Fruit fly (Drosophila melanogaster) whole organism, embryonic: ENCODE measurements around the gene CG11598.
A peak's percentile ranks its signal among the peaks of the same experiment; 100 is the strongest.

Source experiments
- Abd-B ChIP-seq: fragments of 200-800 bp; sonication (Bioruptor generic); optimal IDR thresholded peaks from 2 replicates; lab custom pipeline; 2018; ENCODE audit warnings: missing biosample characterization, mild to moderate bottlenecking, missing genetic modification characterization, moderate library complexity
- CG13296 ChIP-seq: fragments of 200-800 bp; sonication (Bioruptor generic); optimal IDR thresholded peaks from 3 replicates; lab custom pipeline; 2018; ENCODE audit warnings: missing biosample characterization, mild to moderate bottlenecking, missing genetic modification characterization
- CG16813 ChIP-seq: fragments of 200-800 bp; sonication (Bioruptor generic); IDR thresholded peaks from 3 replicates; pipeline ENCODE4 v1.3.6; 2022; ENCODE audit warnings: missing biosample characterization, missing genetic modification characterization; ENCODE audit not compliant: partially characterized antibody
- CG17359 ChIP-seq: fragments of 200-800 bp; sonication (Bioruptor generic); optimal IDR thresholded peaks from 3 replicates; lab custom pipeline; 2018; ENCODE audit warnings: missing biosample characterization, mild to moderate bottlenecking, missing genetic modification characterization, moderate library complexity
- CG17612 ChIP-seq: fragments of 200-800 bp; sonication (Bioruptor generic); IDR thresholded peaks from 2 replicates; pipeline ENCODE4 v1.3.6; 2022; ENCODE audit warnings: missing biosample characterization, missing genetic modification characterization
- CG1832 ChIP-seq: fragments of 200-800 bp; sonication (Bioruptor generic); optimal IDR thresholded peaks from 2 replicates; lab custom pipeline; 2017; ENCODE audit warnings: missing biosample characterization, mild to moderate bottlenecking, missing genetic modification characterization, inconsistent platforms
- CG18619 ChIP-seq: fragments of 200-800 bp; sonication (Bioruptor generic); optimal IDR thresholded peaks from 3 replicates; lab custom pipeline; 2017; ENCODE audit warnings: missing biosample characterization, mild to moderate bottlenecking, missing genetic modification characterization
- CG2116 ChIP-seq: fragments of 200-800 bp; sonication (Bioruptor generic); optimal IDR thresholded peaks from 3 replicates; lab custom pipeline; 2018; ENCODE audit warnings: missing biosample characterization, mild to moderate bottlenecking, missing genetic modification characterization
- CG2678 ChIP-seq: fragments of 200-800 bp; sonication (Bioruptor generic); optimal IDR thresholded peaks from 3 replicates; lab custom pipeline; 2019; ENCODE audit warnings: missing biosample characterization, mild to moderate bottlenecking, missing genetic modification characterization, moderate library complexity
- CG3847 ChIP-seq: fragments of 200-800 bp; sonication (Bioruptor generic); IDR thresholded peaks from 2 replicates; pipeline ENCODE4 v1.3.6; 2022; ENCODE audit warnings: missing biosample characterization, missing genetic modification characterization
- CG4730 ChIP-seq: fragments of 200-800 bp; sonication (Bioruptor generic); IDR thresholded peaks from 2 replicates; pipeline ENCODE4 v1.3.6; 2022; ENCODE audit warnings: missing biosample characterization, missing genetic modification characterization
- CG6175 ChIP-seq: fragments of 200-800 bp; sonication (Bioruptor generic); IDR thresholded peaks from 3 replicates; pipeline ENCODE4 v1.3.6; 2022; ENCODE audit warnings: missing biosample characterization, missing genetic modification characterization
- CG9817 ChIP-seq: fragments of 200-800 bp; sonication (Bioruptor generic); optimal IDR thresholded peaks from 2 replicates; lab custom pipeline; 2018; ENCODE audit warnings: missing biosample characterization, mild to moderate bottlenecking, missing genetic modification characterization, moderate library complexity
- D ChIP-seq, 2 experiments: fragments of 200-800 bp in 1 of 2; fragments of >200 bp in 1 of 2; sonication (Bioruptor generic) in 1 of 2; optimal IDR thresholded peaks; 2 replicates in 1 of 2; 3 replicates in 1 of 2; lab custom pipeline; 2017; ENCODE audit warnings: mild to moderate bottlenecking in 1 of 2, missing biosample characterization in 1 of 2, missing genetic modification characterization in 1 of 2, missing genetic modification reagents in 1 of 2
- Dip2 ChIP-seq: fragments of 200-800 bp; sonication (Bioruptor generic); IDR thresholded peaks from 2 replicates; pipeline ENCODE4 v1.3.6; 2022; ENCODE audit warnings: missing biosample characterization, missing genetic modification characterization
- HmgD ChIP-seq: fragments of 200-800 bp; sonication (Bioruptor generic); optimal IDR thresholded peaks from 3 replicates; lab custom pipeline; 2016; ENCODE audit warnings: missing biosample characterization, missing genetic modification characterization
- HmgZ ChIP-seq: fragments of 200-800 bp; sonication (Bioruptor generic); optimal IDR thresholded peaks from 2 replicates; lab custom pipeline; 2018; ENCODE audit warnings: missing biosample characterization, mild to moderate bottlenecking, missing genetic modification characterization
- Opbp ChIP-seq: fragments of 200-800 bp; sonication (Bioruptor generic); IDR thresholded peaks from 3 replicates; pipeline ENCODE4 v1.3.6; 2022; ENCODE audit warnings: missing biosample characterization, missing genetic modification characterization; ENCODE audit not compliant: partially characterized antibody
- PHDP ChIP-seq: fragments of 200-800 bp; sonication (Bioruptor generic); optimal IDR thresholded peaks from 3 replicates; lab custom pipeline; 2018; ENCODE audit warnings: missing biosample characterization, mild to moderate bottlenecking, missing genetic modification characterization, moderate library complexity
- Scr ChIP-seq: fragments of 200-800 bp; sonication (Bioruptor generic); IDR thresholded peaks from 2 replicates; pipeline ENCODE4 v1.3.6; 2022; ENCODE audit warnings: missing biosample characterization, missing genetic modification characterization; ENCODE audit not compliant: partially characterized antibody
- Stat92E ChIP-seq, 3 experiments: fragments of >200 bp in 2 of 3; fragments of 200-800 bp in 1 of 3; sonication (Bioruptor generic) in 1 of 3; optimal IDR thresholded peaks; 2 replicates each; lab custom pipeline; 2017 to 2019; ENCODE audit warnings: missing biosample characterization in 3 of 3, missing genetic modification characterization in 3 of 3, mild to moderate bottlenecking in 1 of 3, moderate library complexity in 1 of 3
- abd-A ChIP-seq: fragments of 200-800 bp; sonication (Bioruptor generic); optimal IDR thresholded peaks from 3 replicates; lab custom pipeline; 2019; ENCODE audit warnings: missing biosample characterization, mild to moderate bottlenecking, missing genetic modification characterization, moderate library complexity
- amos ChIP-seq: fragments of 200-800 bp; sonication (Bioruptor generic); IDR thresholded peaks from 2 replicates; pipeline ENCODE4 v1.3.6; 2022; ENCODE audit warnings: missing biosample characterization, missing genetic modification characterization; ENCODE audit not compliant: partially characterized antibody
- cad ChIP-seq: fragments of >200 bp; optimal IDR thresholded peaks from 2 replicates; lab custom pipeline; 2017; ENCODE audit warnings: missing biosample characterization, missing genetic modification characterization
- chif ChIP-seq, 2 experiments: fragments of 200-800 bp; sonication (Bioruptor generic); optimal IDR thresholded peaks; 3 replicates each; lab custom pipeline; 2016; ENCODE audit warnings: missing biosample characterization in 2 of 2, missing genetic modification characterization in 2 of 2
- crc ChIP-seq: fragments of 200-800 bp; sonication (Bioruptor generic); optimal IDR thresholded peaks from 2 replicates; lab custom pipeline; 2016; ENCODE audit warnings: missing biosample characterization, missing genetic modification characterization
- crol ChIP-seq: fragments of 200-800 bp; sonication (Bioruptor generic); IDR thresholded peaks from 2 replicates; pipeline ENCODE4 v1.3.6; 2022; ENCODE audit warnings: missing biosample characterization, missing genetic modification characterization
- exex ChIP-seq: fragments of 200-800 bp; sonication (Bioruptor generic); optimal IDR thresholded peaks from 4 replicates; lab custom pipeline; 2018; ENCODE audit warnings: missing biosample characterization, mild to moderate bottlenecking, missing genetic modification characterization, moderate library complexity
- fd64A ChIP-seq: fragments of 200-800 bp; sonication (Bioruptor generic); optimal IDR thresholded peaks from 3 replicates; lab custom pipeline; 2018; ENCODE audit warnings: missing biosample characterization, mild to moderate bottlenecking, missing genetic modification characterization
- grn ChIP-seq: fragments of 200-800 bp; sonication (Bioruptor generic); optimal IDR thresholded peaks from 3 replicates; lab custom pipeline; 2017; ENCODE audit warnings: missing biosample characterization, missing genetic modification characterization
- gsb-n ChIP-seq: fragments of 200-800 bp; sonication (Bioruptor generic); optimal IDR thresholded peaks from 3 replicates; lab custom pipeline; 2018; ENCODE audit warnings: missing biosample characterization, mild to moderate bottlenecking, missing genetic modification characterization
- insv ChIP-seq, 2 experiments: fragments of 200-800 bp; sonication (Bioruptor generic); optimal IDR thresholded peaks; 3 replicates each; lab custom pipeline; 2016 to 2018; ENCODE audit warnings: missing biosample characterization in 2 of 2, missing genetic modification characterization in 2 of 2
- kah ChIP-seq: fragments of 200-800 bp; sonication (Bioruptor generic); optimal IDR thresholded peaks from 2 replicates; lab custom pipeline; 2018; ENCODE audit warnings: missing biosample characterization, mild to moderate bottlenecking, missing genetic modification characterization
- org-1 ChIP-seq: fragments of 200-800 bp; sonication (Bioruptor generic); optimal IDR thresholded peaks from 2 replicates; lab custom pipeline; 2017; ENCODE audit warnings: missing biosample characterization, missing genetic modification characterization
- pita ChIP-seq: fragments of 200-800 bp; sonication (Bioruptor generic); optimal IDR thresholded peaks from 2 replicates; lab custom pipeline; 2017; ENCODE audit warnings: missing biosample characterization, mild to moderate bottlenecking, missing genetic modification characterization
- prd ChIP-seq, 3 experiments: fragments of >200 bp in 2 of 3; fragments of 200-800 bp in 1 of 3; sonication (Bioruptor generic) in 1 of 3; optimal IDR thresholded peaks in 2 of 3; IDR thresholded peaks in 1 of 3; 2 replicates in 2 of 3; 3 replicates in 1 of 3; pipeline versions ENCODE4 v1.3.6 to Lab custom; 2017 to 2022; ENCODE audit warnings: missing biosample characterization in 1 of 3, missing genetic modification characterization in 1 of 3
- sd ChIP-seq: fragments of 200-800 bp; sonication (Bioruptor generic); optimal IDR thresholded peaks from 3 replicates; lab custom pipeline; 2018; ENCODE audit warnings: missing biosample characterization, mild to moderate bottlenecking, missing genetic modification characterization, moderate library complexity
- sens ChIP-seq: fragments of 200-800 bp; sonication (Bioruptor generic); peaks from one replicate; lab custom pipeline; 2016; ENCODE audit warnings: missing biosample characterization, missing genetic modification characterization
- ssp ChIP-seq: fragments of 200-800 bp; sonication (Bioruptor generic); IDR thresholded peaks from 2 replicates; pipeline ENCODE4 v1.3.6; 2022; ENCODE audit warnings: missing biosample characterization, missing genetic modification characterization
- tio ChIP-seq: fragments of 200-800 bp; sonication (Bioruptor generic); optimal IDR thresholded peaks from 2 replicates; lab custom pipeline; 2017; ENCODE audit warnings: missing biosample characterization, missing genetic modification characterization, inconsistent platforms
- trem ChIP-seq: fragments of 200-800 bp; optimal IDR thresholded peaks from 3 replicates; lab custom pipeline; 2019; ENCODE audit warnings: missing biosample characterization, mild to moderate bottlenecking, missing genetic modification characterization, moderate library complexity
- twi ChIP-seq: fragments of 200-800 bp; optimal IDR thresholded peaks from 2 replicates; lab custom pipeline; 2019; ENCODE audit warnings: missing biosample characterization, mild to moderate bottlenecking, missing genetic modification characterization, moderate library complexity
- vnd ChIP-seq: fragments of 200-800 bp; sonication (Bioruptor generic); IDR thresholded peaks from 3 replicates; pipeline ENCODE4 v1.3.6; 2022; ENCODE audit warnings: missing biosample characterization, missing genetic modification characterization; ENCODE audit not compliant: partially characterized antibody
- zen ChIP-seq: fragments of 200-800 bp; sonication (Bioruptor generic); optimal IDR thresholded peaks from 3 replicates; lab custom pipeline; 2018; ENCODE audit warnings: missing biosample characterization, mild to moderate bottlenecking, missing genetic modification characterization, moderate library complexity
- zfh1 ChIP-seq: fragments of 200-800 bp; sonication (Bioruptor generic); IDR thresholded peaks from 3 replicates; pipeline ENCODE4 v1.3.6; 2022; ENCODE audit warnings: missing biosample characterization, missing genetic modification characterization

The CG11598 gene

dm6 chr3R:12649099-12650029 lies 14.6 kb downstream of the CG11598 start (continued):
- TF ChIP-seq D (optimal IDR thresholded peaks at IDR 0.05; lab: Kevin White, UChicago) (peak; percentile 90), D (GFP tag; optimal IDR thresholded peaks at IDR 0.05; lab: Kevin White, UChicago) (no peak), abd-A (tag; lab: Kevin White, UChicago) (peak; percentile 90), Dip2 (GFP tag; lab: Robert Waterston, UW) (no peak), Opbp (GFP tag; lab: Robert Waterston, UW) (0 out of 3 replicates have a peak, but pooled peaks have one; percentile 12), sens (GFP tag; lab: Kevin White, UChicago) (peak; percentile 24), CG2678 (tag; lab: Kevin White, UChicago) (no peak), fd64A (GFP tag; lab: Kevin White, UChicago) (peak; percentile 51), CG9817 (no peak), CG16813 (0 out of 3 replicates have a peak, but pooled peaks have one; percentile 14), CG18619 (GFP tag; lab: Kevin White, UChicago) (no peak), CG17612 (GFP tag; lab: Robert Waterston, UW) (no peak), cad (peak; percentile 34), zfh1 (GFP tag; lab: Robert Waterston, UW) (0 out of 3 replicates have a peak, but pooled peaks have one; percentile 15), Stat92E (GFP tag; optimal IDR thresholded peaks at IDR 0.05; lab: Kevin White, UChicago) (peak in 1 of 3 experiments; percentile 98), grn (GFP tag; lab: Kevin White, UChicago) (peak; percentile 27), tio (no peak), gsb-n (tag; lab: Kevin White, UChicago) (peak; percentile 57), twi (tag; lab: Kevin White, UChicago) (peak; percentile 98), kah (peak; percentile 33), CG4730 (GFP tag; lab: Robert Waterston, UW) (no peak), prd (optimal IDR thresholded peaks at IDR 0.05; lab: Kevin White, UChicago) (no peak), prd (GFP tag; IDR thresholded peaks at IDR 0.05; lab: Robert Waterston, UW) (0 out of 3 replicates have a peak, but pooled peaks have one; percentile 44), org-1 (GFP tag; lab: Kevin White, UChicago) (no peak), crol (GFP tag; lab: Robert Waterston, UW) (peak; percentile 74; the same call in 1 of the 2 replicates), ssp (GFP tag; lab: Robert Waterston, UW) (no peak)
- TF ChIP-seq, all 482 proteins: peak for 30

dm6 chr3R:12650537-12650936 lies 15.8 kb downstream of the CG11598 start:
- peak; percentile 66 for TF ChIP-seq CG16813
- TF ChIP-seq sd (tag; lab: Kevin White, UChicago) = peak; percentile 13
- no peak for TF ChIP-seq CG1832
- TF ChIP-seq pita (GFP tag; lab: Kevin White, UChicago) = peak; percentile 71
- peak; percentile 71 for TF ChIP-seq amos (GFP tag; lab: Robert Waterston, UW)
- no peak for TF ChIP-seq exex (tag; lab: Kevin White, UChicago)
- TF ChIP-seq CG2116 (GFP tag; lab: Kevin White, UChicago) = peak; percentile 11
- no peak for TF ChIP-seq crc (GFP tag; lab: Kevin White, UChicago)
- no peak for TF ChIP-seq CG13296
- TF ChIP-seq Abd-B (GFP tag; lab: Kevin White, UChicago) = peak; percentile 12
- TF ChIP-seq vnd = peak; percentile 50; the same call in 2 of the 3 replicates
- peak; percentile 49; the same call in 2 of the 3 replicates for TF ChIP-seq Opbp (GFP tag; lab: Robert Waterston, UW)
- TF ChIP-seq CG3847 (GFP tag; lab: Robert Waterston, UW) = 0 out of 2 replicates have a peak, but pooled peaks have one; percentile 19
- no peak for TF ChIP-seq CG6175 (GFP tag; lab: Robert Waterston, UW)
- TF ChIP-seq HmgD = peak; percentile 24
- TF ChIP-seq HmgZ = peak; percentile 33
- TF ChIP-seq PHDP = no peak
- peak; percentile 2 for TF ChIP-seq zen
- TF ChIP-seq Scr (GFP tag; lab: Robert Waterston, UW) = peak; percentile 16; the same call in 1 of the 2 replicates
- TF ChIP-seq trem (tag; lab: Kevin White, UChicago) = peak; percentile 30
- TF ChIP-seq CG17359 (tag; lab: Kevin White, UChicago) = peak; percentile 22
- TF ChIP-seq insv (GFP tag; optimal IDR thresholded peaks at IDR 0.05; lab: Kevin White, UChicago) = peak in 1 of 2 experiments; percentile 61
- TF ChIP-seq chif (GFP tag; optimal IDR thresholded peaks at IDR 0.05; lab: Kevin White, UChicago) = peak in 1 of 2 experiments; percentile 10
